Worm (Caenorhabditis elegans) whole organism, L4/young adult: ENCODE measurements around the gene T05B11.4.

Experiments
- W03F9.2 ChIP-seq: fragments of 150-350 bp; optimal IDR thresholded peaks from 2 replicates; lab custom pipeline; 2014; ENCODE audit warnings: missing biosample characterization, missing genetic modification characterization
- dao-5 ChIP-seq: sonication (generic microtip); optimal IDR thresholded peaks from 2 replicates; lab custom pipeline; 2016; ENCODE audit warnings: missing genotype, missing genetic modification characterization, moderate library complexity, missing compliant biosample characterization

- no peak for TF ChIP-seq W03F9.2 (tag; lab: Kevin White, UChicago)
- no peak for TF ChIP-seq dao-5
These were observed 19.7 kb upstream of the T05B11.4 start, which contains the start of gene grl-10 for ce11 chrV:7774143-7774595.
